Worm (Caenorhabditis elegans) whole organism, L4/young adult: Measurements from ENCODE around the gene mrps-9.

ENCODE experiments used
- W03F9.2 ChIP-seq: fragments of 150-350 bp; optimal IDR thresholded peaks from 2 replicates; lab custom pipeline; 2014; ENCODE audit warnings: missing biosample characterization, missing genetic modification characterization
- dao-5 ChIP-seq: sonication (generic microtip); optimal IDR thresholded peaks from 2 replicates; lab custom pipeline; 2016; ENCODE audit warnings: missing genotype, missing genetic modification characterization, moderate library complexity, missing compliant biosample characterization
- him-1 ChIP-seq: sonication (generic microtip); optimal IDR thresholded peaks from 2 replicates; lab custom pipeline; 2016; ENCODE audit warnings: missing genotype, missing genetic modification reagents, missing genetic modification characterization, missing compliant biosample characterization

ce11 chrIII:8293260-8293659, 27.4 kb downstream of the mrps-9 start:
- no peak for TF ChIP-seq dao-5 (tag; lab: Kevin White, UChicago)
- TF ChIP-seq him-1 (tag; lab: Kevin White, UChicago), result no peak
- no peak for TF ChIP-seq W03F9.2 (tag; lab: Kevin White, UChicago)
